Worm (Caenorhabditis elegans): ENCODE data around the gene srw-91.

- TF ChIP-seq zag-1 (tag; optimal IDR thresholded peaks at IDR 0.05): no peak
- TF ChIP-seq elt-1 (tag; optimal IDR thresholded peaks at IDR 0.05): no peak
- no peak for TF ChIP-seq nhr-76 (tag; optimal IDR thresholded peaks at IDR 0.05)
- no peak for TF ChIP-seq nhr-28 (tag; optimal IDR thresholded peaks at IDR 0.05)
Measured at ce11 chrV:1631148-1631547, 49.5 kb downstream of the srw-91 start, which contains the start of gene Y46H3D.8.

Measured in whole organism, L3 larva.